Worm (Caenorhabditis elegans): ENCODE data around the gene rfip-1.

DNA sequence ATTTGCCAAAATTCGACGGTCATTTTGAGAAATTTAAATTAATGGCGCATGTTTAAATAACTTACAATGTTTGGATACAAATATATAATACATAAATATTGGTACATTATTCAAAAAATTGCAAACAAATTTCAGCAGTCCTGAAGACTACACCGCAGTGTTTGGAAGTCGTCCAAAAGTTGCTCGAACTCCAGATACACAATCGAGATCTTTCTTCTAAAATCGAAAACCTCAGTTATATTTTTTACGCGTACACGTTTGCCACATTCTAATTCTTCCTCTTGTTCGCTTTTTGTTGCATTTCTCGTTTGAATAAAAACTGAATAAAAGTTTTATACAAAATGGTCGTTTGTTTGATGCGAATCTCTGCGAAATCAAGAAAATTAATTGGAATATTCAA, 19.9 kb downstream of the rfip-1 start, which contains the start of gene tsp-18:
- no peak for TF ChIP-seq ztf-11 (tag; optimal IDR thresholded peaks at IDR 0.05)
- TF ChIP-seq mdl-1 (tag; optimal IDR thresholded peaks at IDR 0.05): no peak
- no peak for TF ChIP-seq nhr-77 (tag; optimal IDR thresholded peaks at IDR 0.05)
- TF ChIP-seq pha-4 (tag; optimal IDR thresholded peaks at IDR 0.05): no peak
- no peak for TF ChIP-seq zag-1 (tag; optimal IDR thresholded peaks at IDR 0.05)
- no peak for TF ChIP-seq unc-62 (GFP tag; optimal IDR thresholded peaks at IDR 0.05)
- no peak for TF ChIP-seq elt-1 (tag; optimal IDR thresholded peaks at IDR 0.05)
- TF ChIP-seq jun-1 (tag; optimal IDR thresholded peaks at IDR 0.05): no peak
- no peak for TF ChIP-seq ceh-82 (tag; optimal IDR thresholded peaks at IDR 0.05)
- TF ChIP-seq fos-1 (tag; optimal IDR thresholded peaks at IDR 0.05): no peak
- no peak for TF ChIP-seq nfya-1 (tag; optimal IDR thresholded peaks at IDR 0.05; ENCODE audit: insufficient read depth)
- TF ChIP-seq snpc-4 (tag; optimal IDR thresholded peaks at IDR 0.05): no peak
